Fruit fly (Drosophila melanogaster) Kc167 (cell line): ENCODE measurements around the gene CG13850.

ENCODE experiments used
- Myc ChIP-seq: fragments of >200 bp; optimal IDR thresholded peaks from 2 replicates; lab custom pipeline; 2017; ENCODE audit warnings: missing external identifiers
- Sin3A ChIP-seq: fragments of >200 bp; optimal IDR thresholded peaks from 2 replicates; lab custom pipeline; 2018; ENCODE audit warnings: missing external identifiers
- h ChIP-seq: fragments of >200 bp; optimal IDR thresholded peaks from 3 replicates; lab custom pipeline; 2018; ENCODE audit warnings: missing external identifiers
- insv ChIP-seq: fragments of >200 bp; optimal IDR thresholded peaks from 3 replicates; lab custom pipeline; 2018; ENCODE audit warnings: missing external identifiers
- psq ChIP-seq: fragments of >200 bp; optimal IDR thresholded peaks from 2 replicates; lab custom pipeline; 2017; ENCODE audit warnings: missing external identifiers
- ttk ChIP-seq: sonication (Bioruptor generic); optimal IDR thresholded peaks from 2 replicates; lab custom pipeline; 2017; ENCODE audit warnings: missing external identifiers

CG13850 gene

DNA sequence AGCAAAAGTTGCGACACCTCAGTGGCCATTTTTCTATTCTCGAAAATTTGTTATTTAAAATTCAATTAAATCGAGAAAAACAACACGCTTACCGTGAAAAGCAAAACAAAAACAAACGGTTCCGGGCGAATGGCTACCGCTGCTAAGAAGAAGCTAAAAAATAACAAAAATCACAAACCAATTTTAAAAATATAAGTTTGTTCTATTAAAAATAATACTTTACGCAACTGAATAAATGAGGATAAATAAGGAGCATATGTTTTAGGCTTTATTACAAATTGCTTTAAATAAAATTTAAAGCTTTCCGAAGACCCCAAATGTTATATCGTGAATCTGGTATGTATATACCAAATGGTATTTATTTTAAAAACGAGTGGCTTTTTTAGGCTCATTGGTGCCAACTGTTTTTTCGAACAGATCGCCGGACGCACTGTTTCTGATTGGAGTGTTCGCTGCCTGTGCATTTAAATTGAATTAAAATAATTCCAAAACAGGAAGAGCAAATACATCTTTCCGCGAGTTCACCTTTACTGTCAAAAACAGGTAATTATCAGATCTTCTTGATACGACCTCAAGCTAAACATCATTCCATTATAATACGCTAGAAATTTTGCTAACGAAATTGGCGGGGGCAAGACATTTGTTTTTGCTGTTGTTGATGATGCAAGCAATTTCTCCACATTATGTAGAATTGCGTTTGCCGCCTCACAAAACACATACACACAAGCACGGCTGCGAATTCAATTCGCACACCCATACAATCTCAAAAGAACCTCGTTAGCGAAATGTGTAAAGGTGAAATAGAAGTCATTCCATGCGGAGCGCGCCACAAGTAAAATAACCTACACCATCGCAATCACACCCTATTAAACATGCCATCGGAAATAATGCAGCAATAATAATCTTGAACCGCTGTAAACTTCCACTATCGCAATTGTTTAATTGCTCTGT is 43.3 kb downstream of the CG13850 start, which contains the start of the genes Polr3F and PyK:
Polr3F (minus strand) TSS at position 248 of the 951 bp plus-strand sequence.
PyK (plus strand) TSS at position 411 of the 951 bp plus-strand sequence.
- TF ChIP-seq Myc (lab: Kevin White, UChicago), result no peak
- TF ChIP-seq ttk, result no peak
- no peak for TF ChIP-seq insv (lab: Kevin White, UChicago)

DNA sequence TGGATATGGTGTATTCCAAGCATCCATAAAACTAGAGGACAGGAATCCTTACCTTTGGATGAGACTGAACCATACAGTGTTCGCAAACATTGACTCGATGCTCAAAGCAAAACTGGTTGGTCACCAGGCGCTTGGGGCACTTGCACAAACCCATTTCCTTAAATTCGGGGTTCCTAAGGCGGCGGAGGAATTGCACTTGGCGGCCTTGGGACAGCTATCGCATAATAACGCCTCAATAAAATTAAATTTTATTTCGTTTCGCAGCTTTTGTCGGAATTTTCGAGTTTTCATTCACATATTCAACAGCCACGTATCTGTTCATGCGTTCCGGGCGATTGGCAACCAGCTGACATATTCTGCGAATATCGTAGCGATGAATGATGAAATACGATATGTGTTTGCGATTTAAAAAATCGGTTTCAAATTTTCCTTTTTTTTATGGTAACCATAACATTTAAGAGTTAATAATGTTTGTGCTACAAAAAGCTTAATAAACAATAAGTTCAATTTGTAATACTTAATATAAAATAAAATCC is 45.0 kb downstream of the CG13850 start, which contains the start of gene CG5382:
CG5382 (minus strand) TSS at position 324 of the 536 bp plus-strand sequence.
- TF ChIP-seq insv (lab: Kevin White, UChicago) (no peak), Myc (lab: Kevin White, UChicago) (no peak), psq (lab: Kevin White, UChicago) (no peak), Sin3A (no peak), ttk (no peak), h (lab: Kevin White, UChicago) (no peak)

DNA sequence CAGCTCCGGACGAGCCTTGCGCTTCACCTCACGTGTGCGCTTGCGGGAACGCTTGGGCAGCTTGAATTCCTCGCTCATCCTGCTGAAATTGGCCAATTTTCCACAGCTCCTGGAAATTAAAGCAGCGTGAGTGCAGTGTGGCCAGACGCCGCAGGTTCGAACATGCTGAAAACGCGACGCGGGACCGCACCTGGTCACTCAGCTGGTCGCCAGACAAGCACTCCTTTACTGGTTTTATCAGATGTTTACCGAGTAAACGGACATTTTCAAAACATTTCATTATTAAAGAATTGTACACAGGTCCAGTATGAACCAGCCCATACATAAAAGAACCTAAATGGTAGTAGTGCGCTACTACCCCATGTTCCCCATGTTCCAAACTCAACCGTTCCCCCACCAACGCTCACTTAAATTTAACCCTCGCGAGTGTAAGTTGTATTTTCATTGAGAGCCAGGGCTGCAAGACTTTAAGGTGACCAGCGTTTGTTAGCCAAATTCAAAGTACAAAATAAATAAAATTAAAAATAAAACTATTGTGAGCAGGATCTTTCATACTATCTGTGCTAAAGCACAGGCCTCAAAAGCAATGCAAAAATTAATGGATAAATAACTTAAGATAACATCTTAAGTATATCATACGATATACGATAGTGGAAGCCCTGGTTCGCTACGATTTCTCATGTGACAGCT is 48.4 kb downstream of the CG13850 start, which contains the start of the genes JMJD6, CG7071 and Muted:
JMJD6 (minus strand) TSS at position 154 of the 690 bp plus-strand sequence.
CG7071 (plus strand) TSS at position 403 of the 690 bp plus-strand sequence.
Muted (plus strand) TSS at position 403 of the 690 bp plus-strand sequence.
- TF ChIP-seq Myc (lab: Kevin White, UChicago) (no peak), psq (lab: Kevin White, UChicago) (no peak)

- TF ChIP-seq Sin3A (no peak), Myc (lab: Kevin White, UChicago) (no peak), insv (lab: Kevin White, UChicago) (no peak), h (lab: Kevin White, UChicago) (no peak), ttk (no peak), psq (lab: Kevin White, UChicago) (no peak)
Observed at dm6 chr3R:22358810-22359209, 51.9 kb downstream of the CG13850 start.
